Worm (Caenorhabditis elegans) whole organism, L1 larva: ENCODE results near the gene T19H5.6.
A peak's percentile ranks its signal among the peaks of the same experiment; 100 is the strongest.

Experiments
- C16A3.4 ChIP-seq: fragments of 150-350 bp; optimal IDR thresholded peaks from 2 replicates; lab custom pipeline; 2014; ENCODE audit warnings: missing biosample characterization, missing genetic modification characterization
- F16B12.6 ChIP-seq: fragments of 150-350 bp; optimal IDR thresholded peaks from 2 replicates; lab custom pipeline; 2014; ENCODE audit warnings: missing biosample characterization, missing genetic modification characterization
- aha-1 ChIP-seq: fragments of 150-350 bp; optimal IDR thresholded peaks from 2 replicates; lab custom pipeline; 2014; ENCODE audit warnings: missing biosample characterization, missing genetic modification characterization
- alr-1 ChIP-seq: fragments of 200-800 bp; sonication (Bioruptor generic); optimal IDR thresholded peaks from 2 replicates; lab custom pipeline; 2018; ENCODE audit warnings: borderline replicate concordance, mild to moderate bottlenecking, missing genetic modification characterization, missing compliant biosample characterization
- blmp-1 ChIP-seq: fragments of 150-350 bp; optimal IDR thresholded peaks from 2 replicates; lab custom pipeline; 2014; ENCODE audit warnings: missing biosample characterization, missing genetic modification characterization
- ceh-63 ChIP-seq: fragments of 200-800 bp; sonication (Bioruptor generic); optimal IDR thresholded peaks from 2 replicates; lab custom pipeline; 2018; ENCODE audit warnings: mild to moderate bottlenecking, missing genetic modification characterization, missing compliant biosample characterization
- ceh-82 ChIP-seq, 3 experiments: fragments of 150-350 bp in 1 of 3; sonication (generic microtip) in 2 of 3; optimal IDR thresholded peaks; 2 replicates each; lab custom pipeline; 2014 to 2017; ENCODE audit warnings: missing biosample characterization in 3 of 3, missing genetic modification characterization in 3 of 3
- ceh-90 ChIP-seq: sonication (generic microtip); optimal IDR thresholded peaks from 2 replicates; lab custom pipeline; 2016; ENCODE audit warnings: missing genetic modification characterization, missing compliant biosample characterization
- ces-1 ChIP-seq: fragments of 150-350 bp; optimal IDR thresholded peaks from 2 replicates; lab custom pipeline; 2014; ENCODE audit warnings: missing biosample characterization, missing genetic modification reagents, missing genetic modification characterization
- efl-1 ChIP-seq, 4 experiments: fragments of 150-350 bp; optimal IDR thresholded peaks in 3 of 4; peaks in 1 of 4; 1 replicate in 1 of 4; 2 replicates in 3 of 4; lab custom pipeline; 2014; ENCODE audit warnings: missing biosample characterization in 2 of 4, missing genetic modification characterization in 2 of 4, missing genetic modification reagents in 2 of 4
- egl-13 ChIP-seq: sonication (generic microtip); optimal IDR thresholded peaks from 2 replicates; lab custom pipeline; 2016; ENCODE audit warnings: missing genotype, missing genetic modification reagents, missing genetic modification characterization, missing compliant biosample characterization
- egl-27 ChIP-seq, 2 experiments: fragments of 150-350 bp in 1 of 2; sonication (generic microtip); optimal IDR thresholded peaks; 3 replicates each; lab custom pipeline; 2017 to 2018; ENCODE audit warnings: missing biosample characterization in 2 of 2, missing genetic modification characterization in 2 of 2, missing genetic modification reagents in 2 of 2
- ets-5 ChIP-seq: fragments of 200-800 bp; sonication (Bioruptor generic); IDR thresholded peaks from 2 replicates; pipeline ENCODE4 v1.3.6; 2022; ENCODE audit warnings: missing genetic modification characterization, missing compliant biosample characterization
- fos-1 ChIP-seq: fragments of 150-350 bp; optimal IDR thresholded peaks from 2 replicates; lab custom pipeline; 2014; ENCODE audit warnings: missing biosample characterization, missing genetic modification characterization
- grh-1 ChIP-seq: fragments of 200-800 bp; sonication (Bioruptor generic); IDR thresholded peaks from 2 replicates; pipeline ENCODE4 v1.3.6; 2022; ENCODE audit warnings: missing genetic modification reagents, missing genetic modification characterization, missing compliant biosample characterization
- hlh-17 ChIP-seq: fragments of 200-800 bp; sonication (Bioruptor generic); optimal IDR thresholded peaks from 2 replicates; lab custom pipeline; 2018; ENCODE audit warnings: missing genetic modification characterization, mild to moderate bottlenecking, missing compliant biosample characterization, moderate library complexity, borderline replicate concordance
- hpl-2 ChIP-seq: fragments of 150-350 bp; optimal IDR thresholded peaks from 2 replicates; lab custom pipeline; 2014; ENCODE audit warnings: missing biosample characterization, missing genetic modification reagents, missing genetic modification characterization
- isw-1 ChIP-seq: fragments of 200-800 bp; sonication (Bioruptor generic); IDR thresholded peaks from 2 replicates; pipeline ENCODE4 v1.3.6; 2022; ENCODE audit warnings: missing genetic modification characterization, missing compliant biosample characterization
- lin-14 ChIP-seq: fragments of 200-800 bp; sonication (Bioruptor generic); optimal IDR thresholded peaks from 2 replicates; lab custom pipeline; 2018; ENCODE audit warnings: mild to moderate bottlenecking, missing genetic modification characterization, moderate library complexity, missing compliant biosample characterization
- lin-15B ChIP-seq: fragments of 150-350 bp; sonication (generic microtip); optimal IDR thresholded peaks from 3 replicates; lab custom pipeline; 2014; ENCODE audit warnings: missing biosample characterization, missing genetic modification characterization
- lin-35 ChIP-seq, 2 experiments: fragments of 150-350 bp; optimal IDR thresholded peaks; 2 replicates each; lab custom pipeline; 2014; ENCODE audit warnings: missing biosample characterization in 2 of 2, missing genetic modification characterization in 2 of 2, missing genetic modification reagents in 2 of 2
- lin-39 ChIP-seq: fragments of 150-350 bp; optimal IDR thresholded peaks from 2 replicates; lab custom pipeline; 2014; ENCODE audit warnings: missing biosample characterization, missing genetic modification reagents, missing genetic modification characterization
- lir-3 ChIP-seq: sonication (generic microtip); optimal IDR thresholded peaks from 2 replicates; lab custom pipeline; 2016; ENCODE audit warnings: mild to moderate bottlenecking, missing genetic modification characterization, moderate library complexity, missing compliant biosample characterization; ENCODE audit not compliant: poor library complexity
- mab-9 ChIP-seq: fragments of 200-800 bp; sonication (Bioruptor generic); IDR thresholded peaks from 2 replicates; pipeline ENCODE4 v1.3.6; 2022; ENCODE audit warnings: missing genetic modification reagents, missing genetic modification characterization, missing compliant biosample characterization
- mep-1 ChIP-seq: fragments of 150-350 bp; optimal IDR thresholded peaks from 2 replicates; lab custom pipeline; 2014; ENCODE audit warnings: missing biosample characterization, missing genetic modification characterization
- nhr-19 ChIP-seq: fragments of 200-800 bp; sonication (Bioruptor generic); conservative IDR thresholded peaks from 2 replicates; pipeline ENCODE4 v1.3.6; 2022; ENCODE audit warnings: missing genetic modification characterization, missing compliant biosample characterization
- nhr-20 ChIP-seq: sonication (generic microtip); optimal IDR thresholded peaks from 2 replicates; lab custom pipeline; 2016; ENCODE audit warnings: mild to moderate bottlenecking, missing genetic modification characterization, missing compliant biosample characterization
- nhr-71 ChIP-seq: sonication (generic microtip); optimal IDR thresholded peaks from 2 replicates; lab custom pipeline; 2016; ENCODE audit warnings: mild to moderate bottlenecking, missing genetic modification characterization, moderate library complexity, missing compliant biosample characterization
- nhr-85 ChIP-seq: sonication (generic microtip); peaks from one replicate; lab custom pipeline; 2016; ENCODE audit warnings: missing genetic modification characterization, inconsistent platforms, missing compliant biosample characterization
- nhr-90 ChIP-seq: sonication (generic microtip); optimal IDR thresholded peaks from 2 replicates; lab custom pipeline; 2016; ENCODE audit warnings: mild to moderate bottlenecking, missing genetic modification characterization, missing compliant biosample characterization; ENCODE audit not compliant: poor library complexity
- pag-3 ChIP-seq: sonication (generic microtip); optimal IDR thresholded peaks from 2 replicates; lab custom pipeline; 2017; ENCODE audit warnings: missing genetic modification characterization, mild to moderate bottlenecking, missing compliant biosample characterization, antibody characterized with exemption, borderline replicate concordance; ENCODE audit not compliant: insufficient read depth
- pax-3 ChIP-seq: fragments of 200-800 bp; sonication (Bioruptor generic); optimal IDR thresholded peaks from 2 replicates; lab custom pipeline; 2018; ENCODE audit warnings: mild to moderate bottlenecking, missing genetic modification characterization, moderate library complexity, missing compliant biosample characterization
- skn-1 ChIP-seq: fragments of 150-350 bp; optimal IDR thresholded peaks from 2 replicates; lab custom pipeline; 2014; ENCODE audit warnings: missing biosample characterization, missing genetic modification characterization
- snpc-4 ChIP-seq: fragments of 150-350 bp; optimal IDR thresholded peaks from 2 replicates; lab custom pipeline; 2014; ENCODE audit warnings: missing biosample characterization, missing genetic modification characterization
- snu-23 ChIP-seq: sonication (generic microtip); optimal IDR thresholded peaks from 2 replicates; lab custom pipeline; 2016; ENCODE audit warnings: missing genetic modification characterization, missing compliant biosample characterization
- sox-4 ChIP-seq: sonication (generic microtip); optimal IDR thresholded peaks from 2 replicates; lab custom pipeline; 2016; ENCODE audit warnings: missing genetic modification characterization, missing compliant biosample characterization
- unc-30 ChIP-seq: sonication (generic microtip); optimal IDR thresholded peaks from 2 replicates; lab custom pipeline; 2017; ENCODE audit warnings: missing biosample characterization, missing genetic modification characterization
- unc-62 ChIP-seq: fragments of 150-350 bp; optimal IDR thresholded peaks from 2 replicates; lab custom pipeline; 2014; ENCODE audit warnings: missing biosample characterization, missing genetic modification reagents, missing genetic modification characterization
- unc-86 ChIP-seq: sonication (generic microtip); optimal IDR thresholded peaks from 2 replicates; lab custom pipeline; 2016; ENCODE audit warnings: missing genetic modification characterization, missing compliant biosample characterization
- vab-15 ChIP-seq: sonication (generic microtip); optimal IDR thresholded peaks from 2 replicates; lab custom pipeline; 2017; ENCODE audit warnings: missing genotype, mild to moderate bottlenecking, missing genetic modification characterization, missing compliant biosample characterization
- xbp-1 ChIP-seq: sonication (generic microtip); optimal IDR thresholded peaks from 2 replicates; lab custom pipeline; 2016; ENCODE audit warnings: missing genetic modification characterization, missing compliant biosample characterization
- zag-1 ChIP-seq: fragments of 150-350 bp; optimal IDR thresholded peaks from 2 replicates; lab custom pipeline; 2014; ENCODE audit warnings: missing biosample characterization, missing genetic modification characterization
- zip-4 ChIP-seq: fragments of 200-800 bp; sonication (Bioruptor generic); optimal IDR thresholded peaks from 2 replicates; lab custom pipeline; 2018; ENCODE audit warnings: mild to moderate bottlenecking, missing genetic modification characterization, moderate library complexity, missing compliant biosample characterization
- ztf-11 ChIP-seq, 2 experiments: sonication (generic microtip); optimal IDR thresholded peaks; 2 replicates each; lab custom pipeline; 2016 to 2017; ENCODE audit warnings: missing genetic modification characterization in 2 of 2, missing biosample characterization in 1 of 2, missing compliant biosample characterization in 1 of 2
- ztf-4 ChIP-seq: fragments of 150-350 bp; optimal IDR thresholded peaks from 2 replicates; lab custom pipeline; 2014; ENCODE audit warnings: missing biosample characterization, missing genetic modification characterization

The T19H5.6 gene

ce11 chrII:9497309-9497708, 27.3 kb upstream of the T19H5.6 start (continued):
- no peak for TF ChIP-seq aha-1 (tag; lab: Kevin White, UChicago)
- no peak for TF ChIP-seq C16A3.4 (tag; lab: Kevin White, UChicago)
- no peak for TF ChIP-seq fos-1
- TF ChIP-seq unc-30 (tag; lab: Kevin White, UChicago): no peak
- no peak for TF ChIP-seq sox-4
- no peak for TF ChIP-seq ces-1 (GFP tag; lab: Kevin White, UChicago)
- no peak for TF ChIP-seq lin-35 (GFP tag; optimal IDR thresholded peaks at IDR 0.05; lab: Kevin White, UChicago)
- no peak for TF ChIP-seq hpl-2 (GFP tag; lab: Kevin White, UChicago)
- TF ChIP-seq F16B12.6: no peak
- TF ChIP-seq lir-3: no peak
- no peak for TF ChIP-seq pag-3 (tag; lab: Kevin White, UChicago)
- peak; percentile 37 for TF ChIP-seq zip-4
- TF ChIP-seq ztf-4 (tag; lab: Kevin White, UChicago): no peak
- TF ChIP-seq mab-9 (GFP tag; lab: Robert Waterston, UW): no peak
- TF ChIP-seq egl-13: no peak
- no peak for TF ChIP-seq unc-86 (tag; lab: Kevin White, UChicago)
- no peak for TF ChIP-seq ets-5 (GFP tag; lab: Robert Waterston, UW)
- TF ChIP-seq lin-14: peak; percentile 79
- TF ChIP-seq lin-15B: no peak
- no peak for TF ChIP-seq skn-1 (tag; lab: Kevin White, UChicago)
- TF ChIP-seq nhr-19 (GFP tag; lab: Robert Waterston, UW): no peak
- TF ChIP-seq mep-1 (tag; lab: Kevin White, UChicago): no peak
- no peak for TF ChIP-seq egl-27 (tag; optimal IDR thresholded peaks at IDR 0.05; lab: Kevin White, UChicago)
- TF ChIP-seq isw-1 (GFP tag; lab: Robert Waterston, UW): no peak
- no peak for TF ChIP-seq hlh-17 (GFP tag; lab: Kevin White, UChicago)
- no peak for TF ChIP-seq xbp-1 (tag; lab: Kevin White, UChicago)
- TF ChIP-seq ceh-82 (tag; optimal IDR thresholded peaks at IDR 0.05; lab: Kevin White, UChicago): peak in 1 of 3 experiments; percentile 20
- no peak for TF ChIP-seq grh-1 (GFP tag; lab: Robert Waterston, UW)
- no peak for TF ChIP-seq efl-1 (optimal IDR thresholded peaks at IDR 0.05; lab: Kevin White, UChicago)
- peak in 1 of 2 experiments; percentile 16 for TF ChIP-seq efl-1 (GFP tag; optimal IDR thresholded peaks at IDR 0.05 in 1 of 2; lab: Kevin White, UChicago)
- TF ChIP-seq blmp-1 (tag; lab: Kevin White, UChicago): no peak
- TF ChIP-seq pax-3 (tag; lab: Kevin White, UChicago): no peak
- TF ChIP-seq, all 84 proteins: peak for 9

ce11 chrII:9493242-9494058, 23.4 kb upstream of the T19H5.6 start:
- TF ChIP-seq lin-39 (tag; lab: Kevin White, UChicago): no peak
- TF ChIP-seq F16B12.6: no peak
- no peak for TF ChIP-seq mab-9 (GFP tag; lab: Robert Waterston, UW)
- TF ChIP-seq nhr-71: peak; percentile 77
- TF ChIP-seq snpc-4 (tag; lab: Kevin White, UChicago): no peak
- TF ChIP-seq blmp-1 (tag; lab: Kevin White, UChicago): peak; percentile 38
- TF ChIP-seq mep-1 (tag; lab: Kevin White, UChicago): peak; percentile 36
- no peak for TF ChIP-seq pag-3 (tag; lab: Kevin White, UChicago)
- peak in 1 of 2 experiments; percentile 7 for TF ChIP-seq lin-35 (GFP tag; optimal IDR thresholded peaks at IDR 0.05; lab: Kevin White, UChicago)
- no peak for TF ChIP-seq ceh-82 (tag; optimal IDR thresholded peaks at IDR 0.05; lab: Kevin White, UChicago)
- no peak for TF ChIP-seq unc-30 (tag; lab: Kevin White, UChicago)
- TF ChIP-seq vab-15 (tag; lab: Kevin White, UChicago): no peak
- peak; percentile 64 for TF ChIP-seq nhr-20 (tag; lab: Kevin White, UChicago)
- TF ChIP-seq alr-1 (tag; lab: Kevin White, UChicago): no peak
- TF ChIP-seq xbp-1 (tag; lab: Kevin White, UChicago): no peak
- TF ChIP-seq lin-15B: no peak
- TF ChIP-seq nhr-90 (tag; lab: Kevin White, UChicago): peak; percentile 54
- TF ChIP-seq ces-1 (GFP tag; lab: Kevin White, UChicago): no peak
- TF ChIP-seq ceh-63 (GFP tag; lab: Kevin White, UChicago): no peak
- TF ChIP-seq zag-1: no peak
- no peak for TF ChIP-seq zip-4
- no peak for TF ChIP-seq ztf-4 (tag; lab: Kevin White, UChicago)
- peak; percentile 34; the same call in 1 of the 2 replicates for TF ChIP-seq nhr-19 (GFP tag; lab: Robert Waterston, UW)
- TF ChIP-seq unc-62 (GFP tag; lab: Kevin White, UChicago): no peak
- TF ChIP-seq ztf-11 (tag; optimal IDR thresholded peaks at IDR 0.05; lab: Kevin White, UChicago): no peak
- TF ChIP-seq hpl-2 (GFP tag; lab: Kevin White, UChicago): no peak
- TF ChIP-seq snu-23 (GFP tag; lab: Kevin White, UChicago): peak; percentile 63
- TF ChIP-seq egl-13: no peak
- TF ChIP-seq sox-4: no peak
- no peak for TF ChIP-seq ceh-90
- TF ChIP-seq nhr-85 (tag; lab: Kevin White, UChicago): peak; percentile 96
- TF ChIP-seq aha-1 (tag; lab: Kevin White, UChicago): no peak
